Fruit fly (Drosophila melanogaster): ENCODE results near the gene CG10516.

CG10516 gene

DNA sequence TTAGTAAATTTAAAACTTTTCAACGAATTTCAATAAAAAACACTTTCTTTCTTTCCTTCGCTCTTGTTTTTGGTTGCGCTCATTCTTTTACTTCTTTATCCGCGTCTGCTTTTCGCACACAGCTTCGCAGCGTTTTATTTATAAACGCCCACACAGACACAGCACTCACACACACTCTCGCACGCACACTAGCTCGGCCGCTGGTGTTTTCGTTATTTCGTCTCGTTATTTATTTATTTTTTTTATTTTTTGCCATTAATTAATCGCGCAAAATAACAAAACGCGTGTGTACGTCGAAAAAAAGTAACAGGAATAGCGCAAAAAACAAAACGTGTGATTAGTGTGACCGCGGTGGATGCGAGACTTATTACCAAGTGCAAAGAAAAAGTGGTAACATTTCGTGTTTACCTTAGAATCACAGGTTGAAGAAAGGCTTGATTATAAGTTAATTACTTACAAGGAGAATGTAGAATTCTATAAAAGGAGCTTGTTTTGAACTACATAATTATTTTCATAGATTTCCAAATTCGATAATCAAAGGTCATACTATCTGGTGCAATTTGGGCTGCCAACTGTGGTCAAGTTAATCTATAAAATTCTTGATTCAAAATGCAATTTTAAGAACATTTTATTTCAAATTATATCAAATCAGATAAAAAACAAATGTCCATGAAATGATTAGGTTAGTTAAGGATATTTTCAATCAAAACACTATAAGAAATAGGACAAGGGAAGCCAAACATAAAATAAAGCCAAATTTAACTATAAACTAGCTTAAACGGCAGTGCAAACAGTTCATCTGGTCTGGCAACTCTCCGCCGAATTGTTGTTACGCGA lies 36.6 kb downstream of the CG10516 start, which contains the start of the genes hzg and mRpS31 (continued):
- TF ChIP-seq maf-S (GFP tag; optimal IDR thresholded peaks at IDR 0.05) (no peak), stc (GFP tag; IDR thresholded peaks at IDR 0.05) (no peak), CG17912 (GFP tag; optimal IDR thresholded peaks at IDR 0.05) (no peak), salm (tag; optimal IDR thresholded peaks at IDR 0.05) (no peak), Atf-2 (GFP tag; optimal IDR thresholded peaks at IDR 0.05) (peak; percentile 58), pros (GFP tag; optimal IDR thresholded peaks at IDR 0.05) (no peak), CG1792 (GFP tag; optimal IDR thresholded peaks at IDR 0.05) (peak; percentile 13), exex (tag; optimal IDR thresholded peaks at IDR 0.05) (peak; percentile 6), CG9437 (GFP tag; optimal IDR thresholded peaks at IDR 0.05) (peak; percentile 23), CG5180 (GFP tag; optimal IDR thresholded peaks at IDR 0.05) (no peak), CG14710 (tag; optimal IDR thresholded peaks at IDR 0.05) (peak; percentile 79), CG3995 (GFP tag; optimal IDR thresholded peaks at IDR 0.05) (peak; percentile 46), Taf1 (GFP tag; IDR thresholded peaks at IDR 0.05) (peak; percentile 54; the same call in 1 of the 2 replicates), CG15269 (tag; optimal IDR thresholded peaks at IDR 0.05) (peak; percentile 46), vvl (GFP tag; IDR thresholded peaks at IDR 0.05) (peak; percentile 54; the same call in 1 of the 2 replicates), slbo (GFP tag; IDR thresholded peaks at IDR 0.05) (peak; percentile 65), Lim3 (GFP tag; IDR thresholded peaks at IDR 0.05) (no peak), ems (GFP tag; optimal IDR thresholded peaks at IDR 0.05) (no peak), CG6272 (GFP tag; IDR thresholded peaks at IDR 0.05) (peak; percentile 51), tup (GFP tag; optimal IDR thresholded peaks at IDR 0.05) (no peak), oc (tag; optimal IDR thresholded peaks at IDR 0.05) (no peak), crp (GFP tag; optimal IDR thresholded peaks at IDR 0.05) (no peak), pzg (GFP tag; optimal IDR thresholded peaks at IDR 0.05) (peak; percentile 61), NC2α (GFP tag; optimal IDR thresholded peaks at IDR 0.05) (no peak), H15 (GFP tag; IDR thresholded peaks at IDR 0.05) (no peak), ase (GFP tag; IDR thresholded peaks at IDR 0.05) (no peak), chn (GFP tag; optimal IDR thresholded peaks at IDR 0.05) (peak; percentile 46), B-H2 (GFP tag; optimal IDR thresholded peaks at IDR 0.05) (no peak), CG1647 (GFP tag; optimal IDR thresholded peaks at IDR 0.05) (no peak), gfzf (GFP tag; optimal IDR thresholded peaks at IDR 0.05) (peak; percentile 89), Dip3 (GFP tag; optimal IDR thresholded peaks at IDR 0.05) (peak; percentile 20), lola (GFP tag; optimal IDR thresholded peaks at IDR 0.05) (peak in 1 of 3 experiments; percentile 53), Hr3 (GFP tag; optimal IDR thresholded peaks at IDR 0.05) (peak; percentile 57), CG11247 (GFP tag; IDR thresholded peaks at IDR 0.05) (no peak), ATbp (GFP tag; optimal IDR thresholded peaks at IDR 0.05) (no peak), Ssrp (tag; optimal IDR thresholded peaks at IDR 0.05) (peak; percentile 55), CG10462 (GFP tag; optimal IDR thresholded peaks at IDR 0.05) (peak; percentile 32), CG13894 (tag; optimal IDR thresholded peaks at IDR 0.05) (peak; percentile 44), CG12219 (GFP tag; optimal IDR thresholded peaks at IDR 0.05) (no peak), Hand (GFP tag; optimal IDR thresholded peaks at IDR 0.05) (no peak), CG4282 (GFP tag; optimal IDR thresholded peaks at IDR 0.05) (no peak), CG10979 (tag; optimal IDR thresholded peaks at IDR 0.05) (peak; percentile 40), CG17612 (GFP tag; IDR thresholded peaks at IDR 0.05) (no peak), az2 (GFP tag; optimal IDR thresholded peaks at IDR 0.05) (peak; percentile 57), CG17385 (GFP tag; optimal IDR thresholded peaks at IDR 0.05) (peak; percentile 26), CG12071 (GFP tag; optimal IDR thresholded peaks at IDR 0.05) (no peak), CG6654 (GFP tag; optimal IDR thresholded peaks at IDR 0.05) (no peak), CG32532 (GFP tag; IDR thresholded peaks at IDR 0.05) (peak; percentile 51), CG3726 (GFP tag; IDR thresholded peaks at IDR 0.05) (no peak)

Measured in whole organism, embryonic.